Fruit fly (Drosophila melanogaster) whole organism, embryonic: ENCODE measurements around the gene CG42823.

ENCODE experiments used
- Blimp-1 ChIP-seq: fragments of 200-800 bp; sonication (Bioruptor generic); optimal IDR thresholded peaks from 3 replicates; lab custom pipeline; 2018; ENCODE audit warnings: missing biosample characterization, missing genetic modification characterization, mild to moderate bottlenecking, moderate library complexity, missing genetic modification reagents
- CG10274 ChIP-seq: fragments of 200-800 bp; sonication (Bioruptor generic); optimal IDR thresholded peaks from 3 replicates; lab custom pipeline; 2017; ENCODE audit warnings: missing biosample characterization, mild to moderate bottlenecking, missing genetic modification characterization
- CG10979 ChIP-seq: fragments of 200-800 bp; sonication (Bioruptor generic); optimal IDR thresholded peaks from 2 replicates; lab custom pipeline; 2018; ENCODE audit warnings: missing biosample characterization, mild to moderate bottlenecking, missing genetic modification characterization, moderate library complexity
- CG11093 ChIP-seq: fragments of 200-800 bp; sonication (Bioruptor generic); IDR thresholded peaks from 3 replicates; pipeline ENCODE4 v1.3.6; 2022; ENCODE audit warnings: missing biosample characterization, missing genetic modification characterization
- CG12659 ChIP-seq: fragments of 200-800 bp; sonication (Bioruptor generic); optimal IDR thresholded peaks from 3 replicates; lab custom pipeline; 2017; ENCODE audit warnings: mild to moderate bottlenecking, missing biosample characterization, missing genetic modification reagents, missing genetic modification characterization
- CG13624 ChIP-seq: fragments of 200-800 bp; sonication (Bioruptor generic); optimal IDR thresholded peaks from 2 replicates; lab custom pipeline; 2016; ENCODE audit warnings: missing biosample characterization, missing genetic modification characterization
- CG14014 ChIP-seq: fragments of 200-800 bp; sonication (Bioruptor generic); IDR thresholded peaks from 2 replicates; pipeline ENCODE4 v1.3.6; 2022; ENCODE audit warnings: missing biosample characterization, missing genetic modification characterization
- CG14441 ChIP-seq: fragments of 200-800 bp; sonication (Bioruptor generic); IDR thresholded peaks from 2 replicates; pipeline ENCODE4 v1.3.6; 2022; ENCODE audit warnings: missing biosample characterization, missing genetic modification characterization
- CG2116 ChIP-seq: fragments of 200-800 bp; sonication (Bioruptor generic); optimal IDR thresholded peaks from 3 replicates; lab custom pipeline; 2018; ENCODE audit warnings: missing biosample characterization, mild to moderate bottlenecking, missing genetic modification characterization
- CG31441 ChIP-seq: fragments of 200-800 bp; sonication (Bioruptor generic); IDR thresholded peaks from 2 replicates; pipeline ENCODE4 v1.3.6; 2022; ENCODE audit warnings: missing biosample characterization, missing genetic modification characterization
- CG34422 ChIP-seq: fragments of 200-800 bp; sonication (Bioruptor generic); IDR thresholded peaks from 3 replicates; pipeline ENCODE4 v1.3.6; 2022; ENCODE audit warnings: missing biosample characterization, missing genetic modification characterization
- CG42726 ChIP-seq: fragments of 200-800 bp; sonication (Bioruptor generic); IDR thresholded peaks from 2 replicates; pipeline ENCODE4 v1.3.6; 2022; ENCODE audit warnings: missing biosample characterization, missing genetic modification characterization; ENCODE audit not compliant: partially characterized antibody
- CG6689 ChIP-seq: fragments of 200-800 bp; sonication (Bioruptor generic); IDR thresholded peaks from 2 replicates; pipeline ENCODE4 v1.3.6; 2022; ENCODE audit warnings: missing biosample characterization, missing genetic modification characterization
- CG7786 ChIP-seq: fragments of 200-800 bp; sonication (Bioruptor generic); optimal IDR thresholded peaks from 2 replicates; lab custom pipeline; 2016; ENCODE audit warnings: missing biosample characterization, missing genetic modification characterization
- CG8089 ChIP-seq: fragments of 200-800 bp; sonication (Bioruptor generic); optimal IDR thresholded peaks from 3 replicates; lab custom pipeline; 2016; ENCODE audit warnings: missing biosample characterization, missing genetic modification characterization
- CG8281 ChIP-seq: fragments of 200-800 bp; sonication (Bioruptor generic); optimal IDR thresholded peaks from 2 replicates; lab custom pipeline; 2018; ENCODE audit warnings: missing biosample characterization, mild to moderate bottlenecking, missing genetic modification characterization, moderate library complexity
- CG8290 ChIP-seq, 3 experiments: fragments of 200-800 bp; sonication (Bioruptor generic); optimal IDR thresholded peaks; 2 replicates each; lab custom pipeline; 2016 to 2019; ENCODE audit warnings: missing biosample characterization in 3 of 3, missing genetic modification characterization in 3 of 3, mild to moderate bottlenecking in 2 of 3, moderate library complexity in 1 of 3
- CG8765 ChIP-seq: fragments of 200-800 bp; sonication (Bioruptor generic); IDR thresholded peaks from 2 replicates; pipeline ENCODE4 v1.3.6; 2022; ENCODE audit warnings: missing biosample characterization, missing genetic modification characterization
- Dad ChIP-seq: fragments of 200-800 bp; sonication (Bioruptor generic); optimal IDR thresholded peaks from 3 replicates; lab custom pipeline; 2016; ENCODE audit warnings: missing biosample characterization, missing genetic modification characterization
- ERR ChIP-seq: fragments of 200-800 bp; sonication (Bioruptor generic); optimal IDR thresholded peaks from 2 replicates; lab custom pipeline; 2016; ENCODE audit warnings: missing biosample characterization, missing genetic modification characterization
- H15 ChIP-seq: fragments of 200-800 bp; sonication (Bioruptor generic); IDR thresholded peaks from 3 replicates; pipeline ENCODE4 v1.3.6; 2022; ENCODE audit warnings: missing biosample characterization, missing genetic modification characterization
- HLH3B ChIP-seq: fragments of 200-800 bp; sonication (Bioruptor generic); IDR thresholded peaks from 2 replicates; pipeline ENCODE4 v1.3.6; 2022; ENCODE audit warnings: missing biosample characterization, missing genetic modification characterization
- MESR4 ChIP-seq: fragments of 200-800 bp; sonication (Bioruptor generic); optimal IDR thresholded peaks from 2 replicates; lab custom pipeline; 2018; ENCODE audit warnings: missing biosample characterization, mild to moderate bottlenecking, missing genetic modification characterization, moderate library complexity
- Meics ChIP-seq: fragments of 200-800 bp; sonication (Bioruptor generic); optimal IDR thresholded peaks from 2 replicates; lab custom pipeline; 2017; ENCODE audit warnings: missing biosample characterization, mild to moderate bottlenecking, missing genetic modification characterization
- Mrtf ChIP-seq: fragments of 200-800 bp; sonication (Bioruptor generic); IDR thresholded peaks from 3 replicates; pipeline ENCODE4 v1.3.6; 2022; ENCODE audit warnings: missing biosample characterization, missing genetic modification characterization
- Nf-YB ChIP-seq: fragments of 200-800 bp; sonication (Bioruptor generic); optimal IDR thresholded peaks from 3 replicates; lab custom pipeline; 2019; ENCODE audit warnings: missing biosample characterization, mild to moderate bottlenecking, missing genetic modification characterization, moderate library complexity
- Usf ChIP-seq: fragments of 200-800 bp; sonication (Bioruptor generic); optimal IDR thresholded peaks from 2 replicates; lab custom pipeline; 2017; ENCODE audit warnings: missing genotype, missing biosample characterization, missing genetic modification characterization
- aop ChIP-seq: fragments of 200-800 bp; sonication (Bioruptor generic); IDR thresholded peaks from 2 replicates; pipeline ENCODE4 v1.3.6; 2022; ENCODE audit warnings: missing biosample characterization, missing genetic modification characterization
- cad ChIP-seq: fragments of >200 bp; optimal IDR thresholded peaks from 2 replicates; lab custom pipeline; 2017; ENCODE audit warnings: missing biosample characterization, missing genetic modification characterization
- caup ChIP-seq: fragments of 200-800 bp; sonication (Bioruptor generic); optimal IDR thresholded peaks from 3 replicates; lab custom pipeline; 2017; ENCODE audit warnings: missing biosample characterization, mild to moderate bottlenecking, missing genetic modification characterization, moderate library complexity; ENCODE audit not compliant: severe bottlenecking
- esg ChIP-seq: fragments of 200-800 bp; sonication (Bioruptor generic); conservative IDR thresholded peaks from 2 replicates; pipeline ENCODE4 v1.3.6; 2022; ENCODE audit warnings: missing biosample characterization, missing genetic modification characterization
- ewg ChIP-seq: fragments of 200-800 bp; sonication (Bioruptor generic); optimal IDR thresholded peaks from 3 replicates; lab custom pipeline; 2017; ENCODE audit warnings: mild to moderate bottlenecking, missing biosample characterization, missing genetic modification reagents, missing genetic modification characterization
- ftz-f1 ChIP-seq: fragments of 200-800 bp; sonication (Bioruptor generic); optimal IDR thresholded peaks from 2 replicates; lab custom pipeline; 2016; ENCODE audit warnings: missing biosample characterization, missing genetic modification characterization
- gt ChIP-seq: fragments of 200-800 bp; sonication (Bioruptor generic); IDR thresholded peaks from 2 replicates; pipeline ENCODE4 v1.3.6; 2022; ENCODE audit warnings: missing biosample characterization, missing genetic modification characterization
- hb ChIP-seq: fragments of 200-800 bp; sonication (Bioruptor generic); IDR thresholded peaks from 3 replicates; pipeline ENCODE4 v1.3.6; 2022; ENCODE audit warnings: missing biosample characterization, missing genetic modification characterization; ENCODE audit not compliant: partially characterized antibody
- her ChIP-seq: fragments of 200-800 bp; sonication (Bioruptor generic); optimal IDR thresholded peaks from 2 replicates; lab custom pipeline; 2016; ENCODE audit warnings: missing biosample characterization, missing genetic modification characterization
- hkb ChIP-seq, 2 experiments: fragments of 200-800 bp in 1 of 2; fragments of >200 bp in 1 of 2; sonication (Bioruptor generic) in 1 of 2; IDR thresholded peaks in 1 of 2; optimal IDR thresholded peaks in 1 of 2; 2 replicates each; pipeline versions ENCODE4 v1.3.6 to Lab custom; 2017 to 2022; ENCODE audit warnings: missing biosample characterization in 1 of 2, missing genetic modification characterization in 1 of 2
- prd ChIP-seq, 3 experiments: fragments of >200 bp in 2 of 3; fragments of 200-800 bp in 1 of 3; sonication (Bioruptor generic) in 1 of 3; optimal IDR thresholded peaks in 2 of 3; IDR thresholded peaks in 1 of 3; 2 replicates in 2 of 3; 3 replicates in 1 of 3; pipeline versions ENCODE4 v1.3.6 to Lab custom; 2017 to 2022; ENCODE audit warnings: missing biosample characterization in 1 of 3, missing genetic modification characterization in 1 of 3
- pros ChIP-seq: fragments of 200-800 bp; sonication (Bioruptor generic); optimal IDR thresholded peaks from 3 replicates; lab custom pipeline; 2019; ENCODE audit warnings: missing biosample characterization, mild to moderate bottlenecking, missing genetic modification characterization, moderate library complexity
- ranshi ChIP-seq: fragments of 200-800 bp; sonication (Bioruptor generic); IDR thresholded peaks from 2 replicates; pipeline ENCODE4 v1.3.6; 2022; ENCODE audit warnings: missing biosample characterization, missing genetic modification characterization
- schlank ChIP-seq: fragments of 200-800 bp; sonication (Bioruptor generic); optimal IDR thresholded peaks from 2 replicates; lab custom pipeline; 2018; ENCODE audit warnings: missing biosample characterization, mild to moderate bottlenecking, missing genetic modification characterization
- sens ChIP-seq: fragments of 200-800 bp; sonication (Bioruptor generic); peaks from one replicate; lab custom pipeline; 2016; ENCODE audit warnings: missing biosample characterization, missing genetic modification characterization
- slp2 ChIP-seq: fragments of 200-800 bp; sonication (Bioruptor generic); optimal IDR thresholded peaks from 2 replicates; lab custom pipeline; 2016; ENCODE audit warnings: missing biosample characterization, missing genetic modification characterization
- tgo ChIP-seq: fragments of 200-800 bp; sonication (Bioruptor generic); IDR thresholded peaks from 3 replicates; pipeline ENCODE4 v1.3.6; 2022; ENCODE audit warnings: missing biosample characterization, missing genetic modification characterization
- tio ChIP-seq: fragments of 200-800 bp; sonication (Bioruptor generic); optimal IDR thresholded peaks from 2 replicates; lab custom pipeline; 2017; ENCODE audit warnings: missing biosample characterization, missing genetic modification characterization, inconsistent platforms
- tna ChIP-seq: fragments of 200-800 bp; sonication (Bioruptor generic); IDR thresholded peaks from 2 replicates; pipeline ENCODE4 v1.3.6; 2022; ENCODE audit warnings: missing biosample characterization, missing genetic modification characterization; ENCODE audit not compliant: partially characterized antibody
- vvl ChIP-seq: fragments of 200-800 bp; sonication (Bioruptor generic); IDR thresholded peaks from 2 replicates; pipeline ENCODE4 v1.3.6; 2022; ENCODE audit warnings: missing biosample characterization, missing genetic modification characterization
- zfh1 ChIP-seq: fragments of 200-800 bp; sonication (Bioruptor generic); IDR thresholded peaks from 3 replicates; pipeline ENCODE4 v1.3.6; 2022; ENCODE audit warnings: missing biosample characterization, missing genetic modification characterization

CG42823 gene

DNA sequence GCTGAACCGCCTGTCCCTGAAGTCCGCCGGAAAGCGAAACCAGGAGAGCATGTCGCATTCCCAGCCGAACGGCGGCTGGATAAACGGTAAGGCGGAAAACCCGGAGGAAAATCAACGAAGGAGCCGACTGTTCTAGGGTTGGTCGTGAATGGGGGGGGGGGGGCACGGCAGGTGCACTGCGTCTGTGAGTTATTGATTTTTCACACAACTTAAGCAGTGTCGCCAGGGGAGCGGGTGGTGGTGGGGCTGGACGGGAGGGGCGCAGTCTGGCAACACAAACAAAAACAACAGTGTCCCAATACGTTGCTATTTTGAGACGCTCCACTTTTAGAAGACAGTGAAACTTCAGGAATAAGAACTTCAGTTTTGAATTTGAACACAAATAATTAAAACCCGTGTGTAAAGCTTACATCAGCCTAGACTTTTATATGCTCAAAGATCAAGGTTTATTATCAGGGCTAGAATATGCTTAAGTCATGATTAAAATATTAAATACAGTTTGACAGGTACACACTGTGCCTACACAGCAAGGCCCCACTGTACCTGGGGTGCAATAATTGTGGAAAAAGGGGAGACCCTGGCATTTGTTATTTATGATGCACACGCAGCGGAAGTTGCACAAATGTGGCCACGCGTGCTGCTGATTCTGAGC lies 18.6 kb downstream of the CG42823 start (continued):
- peak; percentile 72; the same call in 2 of the 3 replicates for TF ChIP-seq CG11093 (GFP tag; lab: Robert Waterston, UW)
- TF ChIP-seq CG6689 (GFP tag; lab: Robert Waterston, UW): peak; percentile 74
- TF ChIP-seq ftz-f1 (GFP tag; lab: Kevin White, UChicago): no peak
- TF ChIP-seq Usf: peak; percentile 18
- peak; percentile 12 for TF ChIP-seq slp2 (GFP tag; lab: Kevin White, UChicago)
- peak; percentile 26 for TF ChIP-seq CG12659 (GFP tag; lab: Kevin White, UChicago)
- TF ChIP-seq ERR (GFP tag; lab: Kevin White, UChicago): no peak
- TF ChIP-seq CG13624 (GFP tag; lab: Kevin White, UChicago): no peak
- TF ChIP-seq CG8089 (GFP tag; lab: Kevin White, UChicago): peak; percentile 37
- TF ChIP-seq tgo: peak; percentile 68
- peak; percentile 80 for TF ChIP-seq esg (GFP tag; lab: Robert Waterston, UW)
- TF ChIP-seq aop (GFP tag; lab: Robert Waterston, UW): peak; percentile 42; the same call in 1 of the 2 replicates
- peak; percentile 64 for TF ChIP-seq ewg (GFP tag; lab: Kevin White, UChicago)
- TF ChIP-seq MESR4 (GFP tag; lab: Kevin White, UChicago): no peak
- TF ChIP-seq caup (GFP tag; lab: Kevin White, UChicago): peak; percentile 45
- peak; percentile 94 for TF ChIP-seq sens (GFP tag; lab: Kevin White, UChicago)
- peak; percentile 65 for TF ChIP-seq CG31441
- TF ChIP-seq H15 (GFP tag; lab: Robert Waterston, UW): peak; percentile 76
- TF ChIP-seq CG10274 (GFP tag; lab: Kevin White, UChicago): no peak
- TF ChIP-seq Blimp-1 (GFP tag; lab: Kevin White, UChicago): peak; percentile 82
- peak; percentile 52 for TF ChIP-seq Meics (GFP tag; lab: Kevin White, UChicago)
- peak; percentile 72 for TF ChIP-seq Mrtf (GFP tag; lab: Robert Waterston, UW)
- TF ChIP-seq CG8765 (GFP tag; lab: Robert Waterston, UW): peak; percentile 43; the same call in 1 of the 2 replicates
- TF ChIP-seq CG14014 (GFP tag; lab: Robert Waterston, UW): peak; percentile 61
- no peak for TF ChIP-seq her (GFP tag; lab: Kevin White, UChicago)
- peak; percentile 87 for TF ChIP-seq vvl (GFP tag; lab: Robert Waterston, UW)
- TF ChIP-seq CG42726 (GFP tag; lab: Robert Waterston, UW): no peak
- TF ChIP-seq Nf-YB: peak; percentile 34
- TF ChIP-seq Dad (GFP tag; lab: Kevin White, UChicago): peak; percentile 17
- TF ChIP-seq CG14441: peak; percentile 56
- TF ChIP-seq CG10979 (tag; lab: Kevin White, UChicago): peak; percentile 80
- TF ChIP-seq cad (GFP tag; lab: Kevin White, UChicago): no peak
- TF ChIP-seq hkb (optimal IDR thresholded peaks at IDR 0.05; lab: Kevin White, UChicago): no peak
- TF ChIP-seq hkb (GFP tag; IDR thresholded peaks at IDR 0.05; lab: Robert Waterston, UW): peak; percentile 86
- TF ChIP-seq pros (GFP tag; lab: Kevin White, UChicago): no peak
- TF ChIP-seq prd (optimal IDR thresholded peaks at IDR 0.05; lab: Kevin White, UChicago): no peak
- TF ChIP-seq prd (GFP tag; IDR thresholded peaks at IDR 0.05; lab: Robert Waterston, UW): peak; percentile 88
- TF ChIP-seq zfh1: peak; percentile 85
- no peak for TF ChIP-seq schlank (tag; lab: Kevin White, UChicago)
- TF ChIP-seq CG8290 (GFP tag; optimal IDR thresholded peaks at IDR 0.05; lab: Kevin White, UChicago): peak; percentile 11
- TF ChIP-seq CG8290 (tag; optimal IDR thresholded peaks at IDR 0.05; lab: Kevin White, UChicago): peak in 1 of 2 experiments; percentile 63
- TF ChIP-seq HLH3B: peak; percentile 75
- peak; percentile 7 for TF ChIP-seq CG7786 (GFP tag; lab: Kevin White, UChicago)
- peak; percentile 35; the same call in 2 of the 3 replicates for TF ChIP-seq CG34422 (GFP tag; lab: Robert Waterston, UW)
- peak; percentile 1 for TF ChIP-seq tio (GFP tag; lab: Kevin White, UChicago)
- TF ChIP-seq ranshi (GFP tag; lab: Robert Waterston, UW): peak; percentile 77
- TF ChIP-seq CG2116: no peak
- peak; percentile 51 for TF ChIP-seq CG8281 (tag; lab: Kevin White, UChicago)
- TF ChIP-seq gt (GFP tag; lab: Robert Waterston, UW): peak; percentile 70
- no peak for TF ChIP-seq tna (GFP tag; lab: Robert Waterston, UW)
- no peak for TF ChIP-seq hb
